Worm (Caenorhabditis elegans) whole organism, L4 larva: ENCODE data around the gene vrp-1.

Experiments
- F37D6.2 ChIP-seq: sonication (generic microtip); optimal IDR thresholded peaks from 2 replicates; lab custom pipeline; 2016; ENCODE audit warnings: mild to moderate bottlenecking, missing genetic modification characterization, missing compliant biosample characterization
- T26A8.4 ChIP-seq: fragments of 200-800 bp; sonication (Bioruptor generic); IDR thresholded peaks from 2 replicates; pipeline ENCODE4 v1.3.6; 2022; ENCODE audit warnings: missing genetic modification characterization, missing compliant biosample characterization
- Y5F2A.4 ChIP-seq: fragments of 200-800 bp; sonication (Bioruptor generic); optimal IDR thresholded peaks from 2 replicates; lab custom pipeline; 2018; ENCODE audit warnings: mild to moderate bottlenecking, missing genetic modification characterization, missing compliant biosample characterization
- ZK546.5 ChIP-seq, 2 experiments: sonication (generic microtip); optimal IDR thresholded peaks; 2 replicates each; lab custom pipeline; 2017; ENCODE audit warnings: missing biosample characterization in 2 of 2, missing genetic modification characterization in 2 of 2
- aha-1 ChIP-seq: fragments of 150-350 bp; peaks from one replicate; lab custom pipeline; 2014; ENCODE audit warnings: missing biosample characterization, missing genetic modification characterization
- aly-2 ChIP-seq: sonication (generic microtip); optimal IDR thresholded peaks from 2 replicates; lab custom pipeline; 2018; ENCODE audit warnings: missing biosample characterization, missing genetic modification characterization
- attf-4 ChIP-seq: sonication (generic microtip); optimal IDR thresholded peaks from 3 replicates; lab custom pipeline; 2017; ENCODE audit warnings: missing biosample characterization, missing genetic modification characterization
- ceh-20 ChIP-seq: fragments of 200-800 bp; sonication (Bioruptor generic); IDR thresholded peaks from 2 replicates; pipeline ENCODE4 v1.3.6; 2022; ENCODE audit warnings: missing genetic modification reagents, missing genetic modification characterization, missing compliant biosample characterization
- ceh-28 ChIP-seq: fragments of 150-350 bp; optimal IDR thresholded peaks from 2 replicates; lab custom pipeline; 2014; ENCODE audit warnings: missing biosample characterization, missing genetic modification reagents, missing genetic modification characterization
- ctbp-1 ChIP-seq: fragments of 200-800 bp; sonication (Bioruptor generic); IDR thresholded peaks from 2 replicates; pipeline ENCODE4 v1.3.6; 2022; ENCODE audit warnings: missing genetic modification reagents, missing genetic modification characterization, missing compliant biosample characterization
- daf-12 ChIP-seq: fragments of 150-350 bp; optimal IDR thresholded peaks from 2 replicates; lab custom pipeline; 2014; ENCODE audit warnings: missing biosample characterization, missing genetic modification reagents, missing genetic modification characterization
- daf-16 ChIP-seq, 3 experiments: sonication (generic microtip); optimal IDR thresholded peaks; 2 replicates each; lab custom pipeline; 2016 to 2017; ENCODE audit warnings: missing genetic modification characterization in 3 of 3, missing genetic modification reagents in 3 of 3, mild to moderate bottlenecking in 2 of 3, missing compliant biosample characterization in 2 of 3, missing biosample characterization in 1 of 3, moderate library complexity in 1 of 3
- dmd-9 ChIP-seq: fragments of 200-800 bp; sonication (Bioruptor generic); IDR thresholded peaks from 2 replicates; pipeline ENCODE4 v1.3.6; 2022; ENCODE audit warnings: missing genetic modification reagents, missing genetic modification characterization, missing compliant biosample characterization
- egl-43 ChIP-seq: fragments of 200-800 bp; sonication (Bioruptor generic); IDR thresholded peaks from 2 replicates; pipeline ENCODE4 v1.3.6; 2022; ENCODE audit warnings: missing genetic modification reagents, missing genetic modification characterization, missing compliant biosample characterization
- fkh-10 ChIP-seq: fragments of 150-350 bp; optimal IDR thresholded peaks from 2 replicates; lab custom pipeline; 2014; ENCODE audit warnings: missing biosample characterization, missing genetic modification reagents, missing genetic modification characterization
- hif-1 ChIP-seq, 2 experiments: sonication (generic microtip); optimal IDR thresholded peaks; 2 replicates each; lab custom pipeline; 2016 to 2017; ENCODE audit warnings: missing compliant biosample characterization in 2 of 2, missing genetic modification characterization in 2 of 2, missing genetic modification reagents in 2 of 2, missing genotype in 2 of 2, mild to moderate bottlenecking in 1 of 2
- hlh-11 ChIP-seq: fragments of 200-800 bp; sonication (Bioruptor generic); optimal IDR thresholded peaks from 2 replicates; lab custom pipeline; 2018; ENCODE audit warnings: mild to moderate bottlenecking, missing genetic modification characterization, missing compliant biosample characterization
- hlh-30 ChIP-seq: sonication (generic microtip); optimal IDR thresholded peaks from 2 replicates; lab custom pipeline; 2017; ENCODE audit warnings: antibody characterized with exemption, mild to moderate bottlenecking, missing genetic modification characterization, missing compliant biosample characterization; ENCODE audit not compliant: insufficient read depth
- hmg-1.1 ChIP-seq: fragments of 200-800 bp; sonication (Bioruptor generic); IDR thresholded peaks from 2 replicates; pipeline ENCODE4 v1.3.6; 2022; ENCODE audit warnings: missing genetic modification reagents, missing genetic modification characterization, missing compliant biosample characterization
- jun-1 ChIP-seq: fragments of 150-350 bp; optimal IDR thresholded peaks from 2 replicates; lab custom pipeline; 2014; ENCODE audit warnings: missing biosample characterization, missing genetic modification reagents, missing genetic modification characterization
- lim-7 ChIP-seq: fragments of 200-800 bp; sonication (Bioruptor generic); IDR thresholded peaks from 2 replicates; pipeline ENCODE4 v1.3.6; 2022; ENCODE audit warnings: missing genetic modification characterization, missing compliant biosample characterization
- lin-1 ChIP-seq: fragments of 200-800 bp; sonication (Bioruptor generic); IDR thresholded peaks from 2 replicates; pipeline ENCODE4 v1.3.6; 2022; ENCODE audit warnings: missing genetic modification reagents, missing genetic modification characterization, missing compliant biosample characterization
- lin-38 ChIP-seq: fragments of 200-800 bp; sonication (Bioruptor generic); IDR thresholded peaks from 2 replicates; pipeline ENCODE4 v1.3.6; 2022; ENCODE audit warnings: missing genetic modification reagents, missing genetic modification characterization, missing compliant biosample characterization
- lir-3 ChIP-seq: sonication (generic microtip); optimal IDR thresholded peaks from 2 replicates; lab custom pipeline; 2016; ENCODE audit warnings: mild to moderate bottlenecking, missing genetic modification characterization, missing compliant biosample characterization
- madf-9 ChIP-seq: fragments of 200-800 bp; sonication (Bioruptor generic); conservative IDR thresholded peaks from 2 replicates; pipeline ENCODE4 v1.3.6; 2022; ENCODE audit warnings: missing genetic modification reagents, missing genetic modification characterization, missing compliant biosample characterization
- mep-1 ChIP-seq: fragments of 150-350 bp; sonication (generic microtip); optimal IDR thresholded peaks from 3 replicates; lab custom pipeline; 2014; ENCODE audit warnings: missing biosample characterization, missing genetic modification characterization
- mes-2 ChIP-seq: sonication (generic microtip); optimal IDR thresholded peaks from 2 replicates; lab custom pipeline; 2016; ENCODE audit warnings: missing genotype, mild to moderate bottlenecking, missing genetic modification characterization, missing compliant biosample characterization; ENCODE audit not compliant: poor library complexity, severe bottlenecking
- mxl-2 ChIP-seq: fragments of 200-800 bp; sonication (Bioruptor generic); conservative IDR thresholded peaks from 2 replicates; pipeline ENCODE4 v1.3.6; 2022; ENCODE audit warnings: missing genetic modification reagents, missing genetic modification characterization, missing compliant biosample characterization
- nhr-102 ChIP-seq: sonication (generic microtip); optimal IDR thresholded peaks from 2 replicates; lab custom pipeline; 2016; ENCODE audit warnings: mild to moderate bottlenecking, missing genetic modification characterization, moderate library complexity, missing compliant biosample characterization
- nhr-11 ChIP-seq: fragments of 150-350 bp; optimal IDR thresholded peaks from 2 replicates; lab custom pipeline; 2014; ENCODE audit warnings: missing biosample characterization, missing genetic modification characterization
- nhr-25 ChIP-seq: sonication (generic microtip); optimal IDR thresholded peaks from 2 replicates; lab custom pipeline; 2017; ENCODE audit warnings: missing genetic modification characterization, mild to moderate bottlenecking, missing compliant biosample characterization, antibody characterized with exemption, moderate library complexity, borderline replicate concordance; ENCODE audit not compliant: insufficient read depth
- pha-4 ChIP-seq, 2 experiments: fragments of 150-350 bp in 1 of 2; fragments of 200-800 bp in 1 of 2; sonication (Bioruptor generic) in 1 of 2; IDR thresholded peaks in 1 of 2; optimal IDR thresholded peaks in 1 of 2; 2 replicates each; pipeline versions ENCODE4 v1.3.6 to Lab custom; 2014 to 2022; ENCODE audit warnings: missing genetic modification characterization in 2 of 2, missing genetic modification reagents in 2 of 2, missing biosample characterization in 1 of 2, missing compliant biosample characterization in 1 of 2
- php-3 ChIP-seq: fragments of 200-800 bp; sonication (Bioruptor generic); IDR thresholded peaks from 2 replicates; pipeline ENCODE4 v1.3.6; 2022; ENCODE audit warnings: missing genetic modification reagents, missing genetic modification characterization, missing compliant biosample characterization
- rbr-2 ChIP-seq: sonication (generic microtip); optimal IDR thresholded peaks from 2 replicates; lab custom pipeline; 2016; ENCODE audit warnings: missing genotype, missing genetic modification characterization, missing compliant biosample characterization
- set-16 ChIP-seq: fragments of 200-800 bp; sonication (Bioruptor generic); IDR thresholded peaks from 2 replicates; pipeline ENCODE4 v1.3.6; 2022; ENCODE audit warnings: missing genetic modification reagents, missing genetic modification characterization, missing compliant biosample characterization
- tag-97 ChIP-seq: fragments of 200-800 bp; sonication (Bioruptor generic); IDR thresholded peaks from 2 replicates; pipeline ENCODE4 v1.3.6; 2022; ENCODE audit warnings: missing genetic modification characterization, missing compliant biosample characterization
- unc-62 ChIP-seq, 3 experiments: fragments of 150-350 bp in 1 of 3; sonication (generic microtip); optimal IDR thresholded peaks in 2 of 3; peaks in 1 of 3; 1 replicate in 1 of 3; 2 replicates in 2 of 3; lab custom pipeline; 2014 to 2017; ENCODE audit warnings: missing biosample characterization in 3 of 3, missing genetic modification characterization in 3 of 3, missing genetic modification reagents in 3 of 3, missing genotype in 1 of 3
- vab-7 ChIP-seq: fragments of 200-800 bp; sonication (Bioruptor generic); IDR thresholded peaks from 2 replicates; pipeline ENCODE4 v1.3.6; 2022; ENCODE audit warnings: missing genetic modification reagents, missing genetic modification characterization, missing compliant biosample characterization
- zip-11 ChIP-seq: fragments of 200-800 bp; sonication (Bioruptor generic); IDR thresholded peaks from 2 replicates; pipeline ENCODE4 v1.3.6; 2022; ENCODE audit warnings: missing genetic modification characterization, missing compliant biosample characterization

Gene vrp-1

ce11 chrIV:2997302-2997701 is 15.1 kb upstream of the vrp-1 start (continued):
- TF ChIP-seq mxl-2 (GFP tag; lab: Robert Waterston, UW) (no peak), hlh-30 (tag; lab: Kevin White, UChicago) (peak; percentile 63), php-3 (GFP tag; lab: Robert Waterston, UW) (no peak), nhr-11 (tag; lab: Kevin White, UChicago) (no peak), attf-4 (tag; lab: Kevin White, UChicago) (no peak), egl-43 (GFP tag; lab: Robert Waterston, UW) (no peak), aha-1 (tag; lab: Kevin White, UChicago) (peak; percentile 74), set-16 (peak; percentile 93), lir-3 (no peak), daf-16 (GFP tag; optimal IDR thresholded peaks at IDR 0.05; lab: Kevin White, UChicago) (no peak), daf-16 (tag; optimal IDR thresholded peaks at IDR 0.05; lab: Kevin White, UChicago) (no peak), ceh-28 (no peak), Y5F2A.4 (GFP tag; lab: Kevin White, UChicago) (no peak), daf-12 (tag; lab: Kevin White, UChicago) (no peak)

DNA sequence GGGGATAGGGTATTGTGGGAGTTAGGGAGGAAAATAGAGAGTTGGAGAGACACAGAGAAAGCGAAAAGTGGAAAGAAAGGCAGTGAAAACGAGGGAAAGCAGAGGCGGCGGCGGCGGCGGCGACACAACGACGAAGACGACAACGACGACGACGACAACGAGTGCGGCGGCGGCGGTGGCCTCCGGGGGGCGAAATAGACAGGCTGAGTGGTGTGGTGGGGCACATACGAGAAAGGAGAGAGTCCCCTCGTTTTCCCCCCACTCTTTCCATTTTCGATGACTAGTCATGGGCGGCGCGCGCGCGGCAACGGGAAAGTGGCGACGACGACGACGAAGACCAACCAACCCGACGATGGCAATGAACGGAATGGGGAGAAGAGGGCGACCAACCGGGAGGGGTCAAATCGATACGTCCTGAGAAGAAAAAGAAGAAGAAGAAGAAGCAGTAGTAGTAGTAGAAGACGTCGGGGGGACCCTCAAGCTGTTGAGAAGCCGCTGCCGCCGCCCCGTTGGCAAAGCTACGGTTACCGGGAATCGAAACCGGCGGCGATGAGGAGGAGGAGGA is 13.7 kb upstream of the vrp-1 start:
- TF ChIP-seq F37D6.2 (tag; lab: Kevin White, UChicago) (peak; percentile 57), madf-9 (0 out of 2 replicates have a peak, but pooled peaks have one; percentile 29), T26A8.4 (GFP tag; lab: Robert Waterston, UW) (no peak), hif-1 (tag; optimal IDR thresholded peaks at IDR 0.05; lab: Kevin White, UChicago) (peak in 1 of 2 experiments; percentile 50), hlh-30 (tag; lab: Kevin White, UChicago) (peak; percentile 62), ceh-20 (GFP tag; lab: Robert Waterston, UW) (peak; percentile 52; the same call in 1 of the 2 replicates), mep-1 (peak; percentile 69), fkh-10 (GFP tag; lab: Kevin White, UChicago) (peak; percentile 62), hlh-11 (tag; lab: Kevin White, UChicago) (peak; percentile 13), nhr-25 (tag; lab: Kevin White, UChicago) (no peak), lin-38 (GFP tag; lab: Robert Waterston, UW) (peak; percentile 18; the same call in 1 of the 2 replicates), attf-4 (tag; lab: Kevin White, UChicago) (no peak), tag-97 (GFP tag; lab: Robert Waterston, UW) (no peak), pha-4 (GFP tag; IDR thresholded peaks at IDR 0.05; lab: Robert Waterston, UW) (0 out of 2 replicates have a peak, but pooled peaks have one; percentile 32), pha-4 (tag; optimal IDR thresholded peaks at IDR 0.05; lab: Kevin White, UChicago) (no peak), aha-1 (tag; lab: Kevin White, UChicago) (peak; percentile 98), hmg-1.1 (GFP tag; lab: Robert Waterston, UW) (peak; percentile 85), ZK546.5 (tag; optimal IDR thresholded peaks at IDR 0.05; lab: Kevin White, UChicago) (no peak), lin-1 (GFP tag; lab: Robert Waterston, UW) (0 out of 2 replicates have a peak, but pooled peaks have one; percentile 13), set-16 (peak; percentile 97), nhr-102 (no peak), rbr-2 (tag; lab: Kevin White, UChicago) (peak; percentile 81), lim-7 (GFP tag; lab: Robert Waterston, UW) (0 out of 2 replicates have a peak, but pooled peaks have one; percentile 26), ceh-28 (peak; percentile 15), egl-43 (GFP tag; lab: Robert Waterston, UW) (peak; percentile 71), dmd-9 (GFP tag; lab: Robert Waterston, UW) (0 out of 2 replicates have a peak, but pooled peaks have one; percentile 39), ctbp-1 (GFP tag; lab: Robert Waterston, UW) (peak; percentile 66; the same call in 1 of the 2 replicates), vab-7 (GFP tag; lab: Robert Waterston, UW) (peak; percentile 57; the same call in 1 of the 2 replicates)

- TF ChIP-seq zip-11 = no peak
- peak in 1 of 2 experiments; percentile 60 for TF ChIP-seq unc-62 (GFP tag; optimal IDR thresholded peaks at IDR 0.05 in 1 of 2; lab: Kevin White, UChicago)
- TF ChIP-seq unc-62 (tag; optimal IDR thresholded peaks at IDR 0.05; lab: Kevin White, UChicago) = no peak
- peak; percentile 20; the same call in 1 of the 2 replicates for TF ChIP-seq set-16
- TF ChIP-seq aly-2 (tag; lab: Kevin White, UChicago) = no peak
- no peak for TF ChIP-seq jun-1 (tag; lab: Kevin White, UChicago)
- TF ChIP-seq mes-2 (tag; lab: Kevin White, UChicago) = peak; percentile 13
Measured at ce11 chrIV:3001500-3001899, 10.9 kb upstream of the vrp-1 start.
